Worm (Caenorhabditis elegans) whole organism, L1 larva: ENCODE results near the gene idpp-14.

ENCODE experiments used
- C04F5.9 ChIP-seq: sonication (generic microtip); optimal IDR thresholded peaks from 2 replicates; lab custom pipeline; 2016; ENCODE audit warnings: missing genetic modification characterization, missing compliant biosample characterization
- alr-1 ChIP-seq: fragments of 200-800 bp; sonication (Bioruptor generic); optimal IDR thresholded peaks from 2 replicates; lab custom pipeline; 2018; ENCODE audit warnings: borderline replicate concordance, mild to moderate bottlenecking, missing genetic modification characterization, missing compliant biosample characterization
- blmp-1 ChIP-seq: fragments of 150-350 bp; optimal IDR thresholded peaks from 2 replicates; lab custom pipeline; 2014; ENCODE audit warnings: missing biosample characterization, missing genetic modification characterization
- ceh-8 ChIP-seq: fragments of 200-800 bp; sonication (Bioruptor generic); optimal IDR thresholded peaks from 2 replicates; lab custom pipeline; 2018; ENCODE audit warnings: mild to moderate bottlenecking, missing genetic modification characterization, moderate library complexity, missing compliant biosample characterization
- ceh-82 ChIP-seq, 3 experiments: fragments of 150-350 bp in 1 of 3; sonication (generic microtip) in 2 of 3; optimal IDR thresholded peaks; 2 replicates each; lab custom pipeline; 2014 to 2017; ENCODE audit warnings: missing biosample characterization in 3 of 3, missing genetic modification characterization in 3 of 3
- ceh-88 ChIP-seq: fragments of 200-800 bp; sonication (Bioruptor generic); IDR thresholded peaks from 2 replicates; pipeline ENCODE4 v1.3.6; 2022; ENCODE audit warnings: missing genetic modification characterization, missing compliant biosample characterization
- ceh-90 ChIP-seq: sonication (generic microtip); optimal IDR thresholded peaks from 2 replicates; lab custom pipeline; 2016; ENCODE audit warnings: missing genetic modification characterization, missing compliant biosample characterization
- efl-1 ChIP-seq, 4 experiments: fragments of 150-350 bp; optimal IDR thresholded peaks in 3 of 4; peaks in 1 of 4; 1 replicate in 1 of 4; 2 replicates in 3 of 4; lab custom pipeline; 2014; ENCODE audit warnings: missing biosample characterization in 2 of 4, missing genetic modification characterization in 2 of 4, missing genetic modification reagents in 2 of 4
- efl-3 ChIP-seq: fragments of 200-800 bp; sonication (Bioruptor generic); optimal IDR thresholded peaks from 2 replicates; lab custom pipeline; 2018; ENCODE audit warnings: mild to moderate bottlenecking, missing genetic modification characterization, missing compliant biosample characterization
- elt-2 ChIP-seq: sonication (generic microtip); optimal IDR thresholded peaks from 2 replicates; lab custom pipeline; 2016; ENCODE audit warnings: missing genetic modification characterization, mild to moderate bottlenecking, inconsistent platforms, missing compliant biosample characterization, missing genetic modification reagents
- fkh-10 ChIP-seq: sonication (generic microtip); optimal IDR thresholded peaks from 2 replicates; lab custom pipeline; 2017; ENCODE audit warnings: missing biosample characterization, missing genetic modification reagents, missing genetic modification characterization
- fos-1 ChIP-seq: fragments of 150-350 bp; optimal IDR thresholded peaks from 2 replicates; lab custom pipeline; 2014; ENCODE audit warnings: missing biosample characterization, missing genetic modification characterization
- lin-14 ChIP-seq: fragments of 200-800 bp; sonication (Bioruptor generic); optimal IDR thresholded peaks from 2 replicates; lab custom pipeline; 2018; ENCODE audit warnings: mild to moderate bottlenecking, missing genetic modification characterization, moderate library complexity, missing compliant biosample characterization
- lin-35 ChIP-seq, 2 experiments: fragments of 150-350 bp; optimal IDR thresholded peaks; 2 replicates each; lab custom pipeline; 2014; ENCODE audit warnings: missing biosample characterization in 2 of 2, missing genetic modification characterization in 2 of 2, missing genetic modification reagents in 2 of 2
- lin-39 ChIP-seq: fragments of 150-350 bp; optimal IDR thresholded peaks from 2 replicates; lab custom pipeline; 2014; ENCODE audit warnings: missing biosample characterization, missing genetic modification reagents, missing genetic modification characterization
- lsy-2 ChIP-seq, 2 experiments: fragments of 150-350 bp; optimal IDR thresholded peaks; 2 replicates each; lab custom pipeline; 2014; ENCODE audit warnings: missing biosample characterization in 2 of 2, missing genetic modification characterization in 2 of 2
- mef-2 ChIP-seq: fragments of 150-350 bp; optimal IDR thresholded peaks from 2 replicates; lab custom pipeline; 2014; ENCODE audit warnings: missing biosample characterization, missing genetic modification characterization
- nhr-11 ChIP-seq: fragments of 150-350 bp; optimal IDR thresholded peaks from 2 replicates; lab custom pipeline; 2014; ENCODE audit warnings: missing biosample characterization, missing genetic modification characterization
- nhr-19 ChIP-seq: fragments of 200-800 bp; sonication (Bioruptor generic); conservative IDR thresholded peaks from 2 replicates; pipeline ENCODE4 v1.3.6; 2022; ENCODE audit warnings: missing genetic modification characterization, missing compliant biosample characterization
- nhr-20 ChIP-seq: sonication (generic microtip); optimal IDR thresholded peaks from 2 replicates; lab custom pipeline; 2016; ENCODE audit warnings: mild to moderate bottlenecking, missing genetic modification characterization, missing compliant biosample characterization
- nhr-237 ChIP-seq: fragments of 150-350 bp; optimal IDR thresholded peaks from 2 replicates; lab custom pipeline; 2014; ENCODE audit warnings: missing biosample characterization, missing genetic modification characterization
- nhr-71 ChIP-seq: sonication (generic microtip); optimal IDR thresholded peaks from 2 replicates; lab custom pipeline; 2016; ENCODE audit warnings: mild to moderate bottlenecking, missing genetic modification characterization, moderate library complexity, missing compliant biosample characterization
- pax-3 ChIP-seq: fragments of 200-800 bp; sonication (Bioruptor generic); optimal IDR thresholded peaks from 2 replicates; lab custom pipeline; 2018; ENCODE audit warnings: mild to moderate bottlenecking, missing genetic modification characterization, moderate library complexity, missing compliant biosample characterization
- rnt-1 ChIP-seq: sonication (generic microtip); optimal IDR thresholded peaks from 2 replicates; lab custom pipeline; 2016; ENCODE audit warnings: mild to moderate bottlenecking, missing genetic modification characterization, moderate library complexity, missing compliant biosample characterization
- snpc-4 ChIP-seq: fragments of 150-350 bp; optimal IDR thresholded peaks from 2 replicates; lab custom pipeline; 2014; ENCODE audit warnings: missing biosample characterization, missing genetic modification characterization
- snu-23 ChIP-seq: sonication (generic microtip); optimal IDR thresholded peaks from 2 replicates; lab custom pipeline; 2016; ENCODE audit warnings: missing genetic modification characterization, missing compliant biosample characterization
- swsn-7 ChIP-seq: sonication (generic microtip); optimal IDR thresholded peaks from 2 replicates; lab custom pipeline; 2016; ENCODE audit warnings: missing genetic modification characterization, missing compliant biosample characterization
- tlp-1 ChIP-seq: fragments of 150-350 bp; optimal IDR thresholded peaks from 2 replicates; lab custom pipeline; 2014; ENCODE audit warnings: missing biosample characterization, missing genetic modification characterization
- unc-130 ChIP-seq: fragments of 150-350 bp; optimal IDR thresholded peaks from 2 replicates; lab custom pipeline; 2017; ENCODE audit warnings: missing biosample characterization, missing genetic modification characterization, inconsistent platforms
- unc-62 ChIP-seq: fragments of 150-350 bp; optimal IDR thresholded peaks from 2 replicates; lab custom pipeline; 2014; ENCODE audit warnings: missing biosample characterization, missing genetic modification reagents, missing genetic modification characterization
- unc-86 ChIP-seq: sonication (generic microtip); optimal IDR thresholded peaks from 2 replicates; lab custom pipeline; 2016; ENCODE audit warnings: missing genetic modification characterization, missing compliant biosample characterization
- unc-98 ChIP-seq: fragments of 200-800 bp; sonication (Bioruptor generic); IDR thresholded peaks from 2 replicates; pipeline ENCODE4 v1.3.6; 2022; ENCODE audit warnings: missing genetic modification characterization, missing compliant biosample characterization
- zip-4 ChIP-seq: fragments of 200-800 bp; sonication (Bioruptor generic); optimal IDR thresholded peaks from 2 replicates; lab custom pipeline; 2018; ENCODE audit warnings: mild to moderate bottlenecking, missing genetic modification characterization, moderate library complexity, missing compliant biosample characterization
- ztf-11 ChIP-seq, 2 experiments: sonication (generic microtip); optimal IDR thresholded peaks; 2 replicates each; lab custom pipeline; 2016 to 2017; ENCODE audit warnings: missing genetic modification characterization in 2 of 2, missing biosample characterization in 1 of 2, missing compliant biosample characterization in 1 of 2
- ztf-4 ChIP-seq: fragments of 150-350 bp; optimal IDR thresholded peaks from 2 replicates; lab custom pipeline; 2014; ENCODE audit warnings: missing biosample characterization, missing genetic modification characterization

Gene idpp-14

ce11 chrX:16091166-16091565 is 9.0 kb downstream of the idpp-14 start:
- TF ChIP-seq alr-1 (no peak), fos-1 (tag; lab: Kevin White, UChicago) (no peak), ceh-8 (no peak), lsy-2 (tag; optimal IDR thresholded peaks at IDR 0.05; lab: Kevin White, UChicago) (no peak), snpc-4 (tag; lab: Kevin White, UChicago) (peak; percentile 93), rnt-1 (peak; percentile 17)

- no peak for TF ChIP-seq unc-86
- TF ChIP-seq lsy-2 (tag; optimal IDR thresholded peaks at IDR 0.05; lab: Kevin White, UChicago) = no peak
These were observed 12.2 kb downstream of the idpp-14 start, which contains the start of gene C30F2.5 for ce11 chrX:16094370-16094769. TSS of gene C30F2.5 (plus strand) at chrX:16094670.

ce11 chrX:16098104-16098638 is 16.0 kb downstream of the idpp-14 start:
- TF ChIP-seq efl-1 (optimal IDR thresholded peaks at IDR 0.05; lab: Kevin White, UChicago) = no peak
- peak in 1 of 2 experiments; percentile 75 for TF ChIP-seq efl-1 (GFP tag; optimal IDR thresholded peaks at IDR 0.05 in 1 of 2; lab: Kevin White, UChicago)
- no peak for TF ChIP-seq nhr-11 (tag; lab: Kevin White, UChicago)
- no peak for TF ChIP-seq unc-86
- TF ChIP-seq nhr-71 (tag; lab: Kevin White, UChicago) = peak; percentile 58
- TF ChIP-seq C04F5.9 (tag; lab: Kevin White, UChicago) = no peak
- peak; percentile 37; the same call in 1 of the 2 replicates for TF ChIP-seq nhr-19 (GFP tag; lab: Robert Waterston, UW)
- TF ChIP-seq lsy-2 (tag; optimal IDR thresholded peaks at IDR 0.05; lab: Kevin White, UChicago) = peak in 1 of 2 experiments; percentile 25
- TF ChIP-seq ztf-4 (tag; lab: Kevin White, UChicago) = no peak
- TF ChIP-seq unc-62 (GFP tag; lab: Kevin White, UChicago) = no peak
- TF ChIP-seq lin-39 (tag; lab: Kevin White, UChicago) = no peak
- peak; percentile 26 for TF ChIP-seq snu-23 (GFP tag; lab: Kevin White, UChicago)
- no peak for TF ChIP-seq mef-2
- TF ChIP-seq lin-14 (GFP tag; lab: Kevin White, UChicago) = peak; percentile 79
- peak; percentile 13 for TF ChIP-seq unc-130 (tag; lab: Kevin White, UChicago)
- peak; percentile 56 for TF ChIP-seq rnt-1
- no peak for TF ChIP-seq elt-2 (tag; lab: Kevin White, UChicago)
- peak in 1 of 3 experiments; percentile 2 for TF ChIP-seq ceh-82 (tag; optimal IDR thresholded peaks at IDR 0.05; lab: Kevin White, UChicago)
- peak; percentile 30 for TF ChIP-seq nhr-20 (tag; lab: Kevin White, UChicago)

DNA sequence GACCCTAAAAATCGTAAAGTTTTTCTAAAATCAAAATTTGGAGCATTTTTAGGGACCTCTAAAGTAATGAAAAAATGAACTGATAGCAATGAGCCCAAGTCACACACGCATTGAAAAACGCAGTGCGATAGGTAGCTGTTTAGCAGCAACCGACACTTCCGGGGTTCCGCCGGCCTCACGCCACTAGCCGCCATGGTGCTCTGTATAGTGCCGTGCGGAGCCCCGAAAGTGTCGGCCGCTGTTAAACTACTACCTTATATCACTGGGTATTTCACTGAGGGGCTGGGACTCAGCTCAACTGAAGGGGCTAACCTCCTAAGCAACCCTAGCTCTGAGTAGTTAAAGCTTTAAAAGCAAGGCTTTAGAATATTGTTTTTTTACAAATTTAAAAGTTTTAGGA is 17.1 kb downstream of the idpp-14 start:
- TF ChIP-seq snpc-4 (tag; lab: Kevin White, UChicago) (peak; percentile 80), tlp-1 (tag; lab: Kevin White, UChicago) (no peak)
- TF ChIP-seq, all 84 proteins: peak for 1

ce11 chrX:16103396-16103795 is 21.2 kb downstream of the idpp-14 start, which contains the start of gene ZK1073.2:
TSS of gene ZK1073.2 (plus strand) at chrX:16103696.
- no peak for TF ChIP-seq zip-4 (GFP tag; lab: Kevin White, UChicago)
- TF ChIP-seq pax-3 (tag; lab: Kevin White, UChicago) = no peak
- no peak for TF ChIP-seq unc-62 (GFP tag; lab: Kevin White, UChicago)
- no peak for TF ChIP-seq swsn-7 (tag; lab: Kevin White, UChicago)
- no peak for TF ChIP-seq blmp-1 (tag; lab: Kevin White, UChicago)
- TF ChIP-seq unc-98 = no peak
- no peak for TF ChIP-seq lin-35 (GFP tag; optimal IDR thresholded peaks at IDR 0.05; lab: Kevin White, UChicago)
- no peak for TF ChIP-seq nhr-237 (tag; lab: Kevin White, UChicago)
- TF ChIP-seq C04F5.9 (tag; lab: Kevin White, UChicago) = no peak
- TF ChIP-seq fkh-10 (GFP tag; lab: Kevin White, UChicago) = no peak
- no peak for TF ChIP-seq ceh-90 (tag; lab: Kevin White, UChicago)
- TF ChIP-seq unc-86 = no peak
- no peak for TF ChIP-seq ceh-88
- no peak for TF ChIP-seq nhr-11 (tag; lab: Kevin White, UChicago)
- no peak for TF ChIP-seq ztf-11 (tag; optimal IDR thresholded peaks at IDR 0.05; lab: Kevin White, UChicago)
- TF ChIP-seq efl-3 (GFP tag; lab: Kevin White, UChicago) = no peak
